Worm (Caenorhabditis elegans) whole organism, young adult: ENCODE data around the gene fce-2.
"Not testable (repeated sequence)": the region's sequence is repeated elsewhere in the genome, so short reads cannot be mapped to it uniquely, and the experiment has no call there.

ENCODE experiments used
- Y53F4B.3 ChIP-seq: fragments of 200-800 bp; sonication (Bioruptor generic); IDR thresholded peaks from 2 replicates; pipeline ENCODE4 v1.3.6; 2022; ENCODE audit warnings: missing genetic modification reagents, missing genetic modification characterization, missing compliant biosample characterization
- dpl-1 ChIP-seq: fragments of 150-350 bp; optimal IDR thresholded peaks from 2 replicates; lab custom pipeline; 2014; ENCODE audit warnings: missing biosample characterization, missing genetic modification reagents, missing genetic modification characterization
- efl-1 ChIP-seq: fragments of 150-350 bp; optimal IDR thresholded peaks from 2 replicates; lab custom pipeline; 2014; ENCODE audit warnings: missing biosample characterization, missing genetic modification reagents, missing genetic modification characterization
- egl-18 ChIP-seq: fragments of 200-800 bp; sonication (Bioruptor generic); IDR thresholded peaks from 2 replicates; pipeline ENCODE4 v1.3.6; 2022; ENCODE audit warnings: missing genetic modification reagents, missing genetic modification characterization, missing compliant biosample characterization
- ekl-4 ChIP-seq: fragments of 200-800 bp; sonication (Bioruptor generic); IDR thresholded peaks from 2 replicates; pipeline ENCODE4 v1.3.6; 2022; ENCODE audit warnings: missing genetic modification reagents, missing genetic modification characterization, missing compliant biosample characterization
- lag-1 ChIP-seq: fragments of 200-800 bp; sonication (Bioruptor generic); IDR thresholded peaks from 2 replicates; pipeline ENCODE4 v1.3.6; 2022; ENCODE audit warnings: missing genetic modification reagents, missing genetic modification characterization, missing compliant biosample characterization
- nfya-1 ChIP-seq: sonication (generic microtip); optimal IDR thresholded peaks from 2 replicates; lab custom pipeline; 2017; ENCODE audit warnings: antibody characterized with exemption, missing compliant biosample characterization, missing genetic modification characterization, borderline replicate concordance; ENCODE audit not compliant: insufficient read depth
- nfya-2 ChIP-seq: fragments of 200-800 bp; sonication (Bioruptor generic); IDR thresholded peaks from 2 replicates; pipeline ENCODE4 v1.3.6; 2022; ENCODE audit warnings: missing genetic modification reagents, missing genetic modification characterization, missing compliant biosample characterization
- rec-8 ChIP-seq, 2 experiments: sonication (generic microtip); optimal IDR thresholded peaks; 2 replicates each; lab custom pipeline; 2016; ENCODE audit warnings: mild to moderate bottlenecking in 2 of 2, missing genetic modification characterization in 2 of 2, missing genetic modification reagents in 2 of 2, missing genotype in 2 of 2, missing biosample characterization in 1 of 2, missing compliant biosample characterization in 1 of 2, moderate library complexity in 1 of 2
- snpc-4 ChIP-seq, 5 experiments: fragments of 150-350 bp in 1 of 5; sonication (generic microtip) in 4 of 5; optimal IDR thresholded peaks; 2 replicates each; lab custom pipeline; 2014 to 2018; ENCODE audit warnings: missing genetic modification characterization in 5 of 5, missing biosample characterization in 3 of 5, antibody characterized with exemption in 2 of 5, mild to moderate bottlenecking in 2 of 5, missing compliant biosample characterization in 2 of 5, missing genotype in 2 of 5, moderate library complexity in 2 of 5, missing genetic modification reagents in 1 of 5
- unc-130 ChIP-seq: sonication (generic microtip); optimal IDR thresholded peaks from 2 replicates; lab custom pipeline; 2016; ENCODE audit warnings: missing genetic modification reagents, missing genetic modification characterization, missing compliant biosample characterization

ce11 chrV:20480227-20480626 is 55.1 kb downstream of the fce-2 start:
- TF ChIP-seq ekl-4 (GFP tag; lab: Robert Waterston, UW); egl-18 (GFP tag; lab: Robert Waterston, UW); snpc-4 (GFP tag; optimal IDR thresholded peaks at IDR 0.05; lab: Kevin White, UChicago); snpc-4 (tag; optimal IDR thresholded peaks at IDR 0.05; lab: Kevin White, UChicago); dpl-1 (GFP tag; lab: Kevin White, UChicago); nfya-2 (GFP tag; lab: Robert Waterston, UW); lag-1; unc-130 (GFP tag; lab: Kevin White, UChicago); Y53F4B.3; efl-1; nfya-1 (tag; lab: Kevin White, UChicago); rec-8 (tag; optimal IDR thresholded peaks at IDR 0.05; lab: Kevin White, UChicago): not testable (repeated sequence)
